Worm (Caenorhabditis elegans) whole organism, L4 larva: Measurements from ENCODE around the gene lgc-10.

ENCODE experiments used
- T26A8.4 ChIP-seq: fragments of 200-800 bp; sonication (Bioruptor generic); IDR thresholded peaks from 2 replicates; pipeline ENCODE4 v1.3.6; 2022; ENCODE audit warnings: missing genetic modification characterization, missing compliant biosample characterization
- Y48G9A.11 ChIP-seq: fragments of 200-800 bp; sonication (Bioruptor generic); IDR thresholded peaks from 2 replicates; pipeline ENCODE4 v1.3.6; 2022; ENCODE audit warnings: missing genetic modification reagents, missing genetic modification characterization, missing compliant biosample characterization
- cey-2 ChIP-seq: sonication (generic microtip); optimal IDR thresholded peaks from 3 replicates; lab custom pipeline; 2017; ENCODE audit warnings: missing genetic modification characterization, mild to moderate bottlenecking, missing compliant biosample characterization, antibody characterized with exemption, borderline replicate concordance; ENCODE audit not compliant: insufficient read depth
- daf-8 ChIP-seq: fragments of 200-800 bp; sonication (Bioruptor generic); IDR thresholded peaks from 2 replicates; pipeline ENCODE4 v1.3.6; 2022; ENCODE audit warnings: missing genetic modification characterization, missing compliant biosample characterization
- dmd-8 ChIP-seq: fragments of 200-800 bp; sonication (Bioruptor generic); IDR thresholded peaks from 2 replicates; pipeline ENCODE4 v1.3.6; 2022; ENCODE audit warnings: missing genetic modification characterization, missing compliant biosample characterization
- lsy-2 ChIP-seq, 2 experiments: fragments of 150-350 bp in 1 of 2; sonication (generic microtip) in 1 of 2; optimal IDR thresholded peaks; 2 replicates each; lab custom pipeline; 2014 to 2017; ENCODE audit warnings: missing biosample characterization in 2 of 2, missing genetic modification characterization in 2 of 2
- mdl-1 ChIP-seq, 2 experiments: fragments of 150-350 bp in 1 of 2; sonication (generic microtip) in 1 of 2; optimal IDR thresholded peaks; 2 replicates each; lab custom pipeline; 2014 to 2017; ENCODE audit warnings: missing biosample characterization in 2 of 2, missing genetic modification characterization in 2 of 2
- tra-1 ChIP-seq: fragments of 200-800 bp; sonication (Bioruptor generic); IDR thresholded peaks from 2 replicates; pipeline ENCODE4 v1.3.6; 2022; ENCODE audit warnings: missing genetic modification reagents, missing genetic modification characterization, missing compliant biosample characterization

DNA sequence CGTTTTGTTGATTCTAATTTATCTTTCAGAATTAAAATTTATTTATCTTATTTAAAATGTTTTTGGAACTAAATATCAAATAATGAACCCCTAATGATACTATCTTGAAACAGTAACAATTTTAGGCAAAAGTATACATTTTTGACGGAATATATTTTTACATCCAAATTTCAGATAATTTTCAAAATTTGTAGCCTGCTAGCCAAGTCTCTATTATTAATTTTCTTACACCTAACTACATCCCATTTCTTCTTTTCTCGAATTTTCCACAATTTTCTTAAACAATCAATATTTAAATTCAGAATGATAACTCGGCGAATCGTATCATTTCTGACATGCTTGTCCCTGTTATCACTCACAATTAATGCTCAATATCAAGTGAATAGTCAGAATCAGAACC lies 49.1 kb upstream of the lgc-10 start, which contains the start of gene pqn-89:
- TF ChIP-seq Y48G9A.11 (GFP tag; lab: Robert Waterston, UW) (no peak), tra-1 (no peak), cey-2 (no peak), dmd-8 (GFP tag; lab: Robert Waterston, UW) (no peak), mdl-1 (tag; optimal IDR thresholded peaks at IDR 0.05; lab: Kevin White, UChicago) (no peak), daf-8 (GFP tag; lab: Robert Waterston, UW) (no peak), T26A8.4 (GFP tag; lab: Robert Waterston, UW) (no peak), lsy-2 (tag; optimal IDR thresholded peaks at IDR 0.05; lab: Kevin White, UChicago) (no peak)
